Fruit fly (Drosophila melanogaster) Kc167 (cell line): Measurements from ENCODE around the gene p53.

Experiments used
- Sin3A ChIP-seq: fragments of >200 bp; optimal IDR thresholded peaks from 2 replicates; lab custom pipeline; 2018; ENCODE audit warnings: missing external identifiers
- h ChIP-seq: fragments of >200 bp; optimal IDR thresholded peaks from 3 replicates; lab custom pipeline; 2018; ENCODE audit warnings: missing external identifiers
- psq ChIP-seq: fragments of >200 bp; optimal IDR thresholded peaks from 2 replicates; lab custom pipeline; 2017; ENCODE audit warnings: missing external identifiers

- TF ChIP-seq h (lab: Kevin White, UChicago) (no peak), Sin3A (lab: Kevin White, UChicago) (no peak), psq (no peak)
Measured at dm6 chr3R:23027428-23027813, 26.5 kb downstream of the p53 start.
